Worm (Caenorhabditis elegans) whole organism, late embryonic: ENCODE results near the gene K08E7.5.

Source experiments
- ceh-34 ChIP-seq: sonication (generic microtip); optimal IDR thresholded peaks from 2 replicates; lab custom pipeline; 2016; ENCODE audit warnings: mild to moderate bottlenecking, missing genetic modification characterization, missing compliant biosample characterization
- dmd-4 ChIP-seq: sonication (generic microtip); optimal IDR thresholded peaks from 2 replicates; lab custom pipeline; 2016; ENCODE audit warnings: borderline replicate concordance, missing genetic modification characterization, missing compliant biosample characterization
- fax-1 ChIP-seq: sonication (generic microtip); optimal IDR thresholded peaks from 2 replicates; lab custom pipeline; 2016; ENCODE audit warnings: missing genotype, missing genetic modification characterization, missing compliant biosample characterization
- hlh-13 ChIP-seq: fragments of 200-800 bp; sonication (Bioruptor generic); optimal IDR thresholded peaks from 2 replicates; lab custom pipeline; 2018; ENCODE audit warnings: mild to moderate bottlenecking, missing genetic modification characterization, missing compliant biosample characterization
- pag-3 ChIP-seq: sonication (generic microtip); optimal IDR thresholded peaks from 2 replicates; lab custom pipeline; 2016; ENCODE audit warnings: missing compliant biosample characterization, missing genetic modification characterization, borderline replicate concordance
- pax-1 ChIP-seq: fragments of 150-350 bp; optimal IDR thresholded peaks from 2 replicates; lab custom pipeline; 2014; ENCODE audit warnings: missing biosample characterization, missing genetic modification characterization
- pha-4 ChIP-seq: fragments of 150-350 bp; optimal IDR thresholded peaks from 2 replicates; lab custom pipeline; 2018; ENCODE audit warnings: missing biosample characterization, missing genetic modification reagents, missing genetic modification characterization
- pqm-1 ChIP-seq: sonication (generic microtip); optimal IDR thresholded peaks from 2 replicates; lab custom pipeline; 2016; ENCODE audit warnings: missing genetic modification characterization, missing compliant biosample characterization
- tbx-2 ChIP-seq: sonication (generic microtip); optimal IDR thresholded peaks from 2 replicates; lab custom pipeline; 2016; ENCODE audit warnings: missing genetic modification characterization, missing compliant biosample characterization
- unc-86 ChIP-seq: sonication (generic microtip); optimal IDR thresholded peaks from 2 replicates; lab custom pipeline; 2016; ENCODE audit warnings: missing genetic modification characterization, missing compliant biosample characterization
- zip-5 ChIP-seq: sonication (generic microtip); optimal IDR thresholded peaks from 2 replicates; lab custom pipeline; 2016; ENCODE audit warnings: missing genetic modification characterization, missing compliant biosample characterization

DNA sequence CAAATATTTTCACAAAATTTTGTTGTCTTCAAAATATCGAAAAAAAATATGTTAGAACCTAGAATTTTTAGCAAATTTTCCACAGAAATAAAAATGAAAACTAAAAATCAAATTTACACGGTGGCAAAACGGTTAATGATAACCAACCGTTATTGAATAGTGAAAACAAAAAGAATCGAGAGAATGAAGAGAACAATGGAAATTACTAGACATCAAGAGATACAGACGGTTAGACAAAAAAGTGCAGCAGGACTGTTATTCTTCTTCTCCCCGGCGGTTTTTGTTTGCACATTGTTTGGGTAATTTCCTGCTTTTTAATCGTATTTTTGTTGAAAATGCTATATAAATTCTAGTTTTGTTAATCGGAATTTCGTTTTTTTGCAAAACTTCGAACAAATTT is 45.7 kb downstream of the K08E7.5 start:
- TF ChIP-seq zip-5 (tag; lab: Kevin White, UChicago) (no peak), dmd-4 (tag; lab: Kevin White, UChicago) (no peak), pax-1 (no peak), tbx-2 (no peak), pqm-1 (tag; lab: Kevin White, UChicago) (no peak), pha-4 (no peak), pag-3 (tag; lab: Kevin White, UChicago) (no peak), ceh-34 (tag; lab: Kevin White, UChicago) (no peak), unc-86 (tag; lab: Kevin White, UChicago) (no peak), fax-1 (no peak), hlh-13 (no peak)
